Worm (Caenorhabditis elegans) whole organism, L4 larva: Measurements from ENCODE around the gene ZK1290.10.
A peak's percentile ranks its signal among the peaks of the same experiment; 100 is the strongest.

ENCODE experiments used
- F37D6.2 ChIP-seq: sonication (generic microtip); optimal IDR thresholded peaks from 2 replicates; lab custom pipeline; 2016; ENCODE audit warnings: mild to moderate bottlenecking, missing genetic modification characterization, missing compliant biosample characterization
- R02D3.7 ChIP-seq: fragments of 150-350 bp; sonication (generic microtip); optimal IDR thresholded peaks from 3 replicates; lab custom pipeline; 2014; ENCODE audit warnings: missing biosample characterization, missing genetic modification characterization
- T20F7.1 ChIP-seq: fragments of 200-800 bp; sonication (Bioruptor generic); optimal IDR thresholded peaks from 2 replicates; lab custom pipeline; 2018; ENCODE audit warnings: mild to moderate bottlenecking, missing genetic modification characterization, missing compliant biosample characterization
- T26A8.4 ChIP-seq: fragments of 200-800 bp; sonication (Bioruptor generic); IDR thresholded peaks from 2 replicates; pipeline ENCODE4 v1.3.6; 2022; ENCODE audit warnings: missing genetic modification characterization, missing compliant biosample characterization
- Y48G9A.11 ChIP-seq: fragments of 200-800 bp; sonication (Bioruptor generic); IDR thresholded peaks from 2 replicates; pipeline ENCODE4 v1.3.6; 2022; ENCODE audit warnings: missing genetic modification reagents, missing genetic modification characterization, missing compliant biosample characterization
- Y5F2A.4 ChIP-seq: fragments of 200-800 bp; sonication (Bioruptor generic); optimal IDR thresholded peaks from 2 replicates; lab custom pipeline; 2018; ENCODE audit warnings: mild to moderate bottlenecking, missing genetic modification characterization, missing compliant biosample characterization
- aha-1 ChIP-seq: fragments of 150-350 bp; peaks from one replicate; lab custom pipeline; 2014; ENCODE audit warnings: missing biosample characterization, missing genetic modification characterization
- ama-1 ChIP-seq: fragments of 150-350 bp; optimal IDR thresholded peaks from 2 replicates; lab custom pipeline; 2014; ENCODE audit warnings: inconsistent platforms, mixed read lengths
- ceh-82 ChIP-seq: sonication (generic microtip); optimal IDR thresholded peaks from 2 replicates; lab custom pipeline; 2017; ENCODE audit warnings: missing biosample characterization, missing genetic modification characterization
- daf-12 ChIP-seq: fragments of 150-350 bp; optimal IDR thresholded peaks from 2 replicates; lab custom pipeline; 2014; ENCODE audit warnings: missing biosample characterization, missing genetic modification reagents, missing genetic modification characterization
- daf-16 ChIP-seq, 3 experiments: sonication (generic microtip); optimal IDR thresholded peaks; 2 replicates each; lab custom pipeline; 2016 to 2017; ENCODE audit warnings: missing genetic modification characterization in 3 of 3, missing genetic modification reagents in 3 of 3, mild to moderate bottlenecking in 2 of 3, missing compliant biosample characterization in 2 of 3, missing biosample characterization in 1 of 3, moderate library complexity in 1 of 3
- daf-8 ChIP-seq: fragments of 200-800 bp; sonication (Bioruptor generic); IDR thresholded peaks from 2 replicates; pipeline ENCODE4 v1.3.6; 2022; ENCODE audit warnings: missing genetic modification characterization, missing compliant biosample characterization
- dpl-1 ChIP-seq: fragments of 150-350 bp; optimal IDR thresholded peaks from 2 replicates; lab custom pipeline; 2014; ENCODE audit warnings: missing biosample characterization, missing genetic modification reagents, missing genetic modification characterization
- egl-27 ChIP-seq: sonication (generic microtip); optimal IDR thresholded peaks from 3 replicates; lab custom pipeline; 2017; ENCODE audit warnings: missing biosample characterization, missing genetic modification reagents, missing genetic modification characterization
- fkh-10 ChIP-seq: fragments of 150-350 bp; optimal IDR thresholded peaks from 2 replicates; lab custom pipeline; 2014; ENCODE audit warnings: missing biosample characterization, missing genetic modification reagents, missing genetic modification characterization
- gei-8 ChIP-seq: fragments of 200-800 bp; sonication (Bioruptor generic); optimal IDR thresholded peaks from 2 replicates; lab custom pipeline; 2018; ENCODE audit warnings: mild to moderate bottlenecking, missing genetic modification characterization, missing compliant biosample characterization
- hif-1 ChIP-seq, 2 experiments: sonication (generic microtip); optimal IDR thresholded peaks; 2 replicates each; lab custom pipeline; 2016 to 2017; ENCODE audit warnings: missing compliant biosample characterization in 2 of 2, missing genetic modification characterization in 2 of 2, missing genetic modification reagents in 2 of 2, missing genotype in 2 of 2, mild to moderate bottlenecking in 1 of 2
- hlh-11 ChIP-seq: fragments of 200-800 bp; sonication (Bioruptor generic); optimal IDR thresholded peaks from 2 replicates; lab custom pipeline; 2018; ENCODE audit warnings: mild to moderate bottlenecking, missing genetic modification characterization, missing compliant biosample characterization
- hlh-30 ChIP-seq: sonication (generic microtip); optimal IDR thresholded peaks from 2 replicates; lab custom pipeline; 2017; ENCODE audit warnings: antibody characterized with exemption, mild to moderate bottlenecking, missing genetic modification characterization, missing compliant biosample characterization; ENCODE audit not compliant: insufficient read depth
- lin-15B ChIP-seq: fragments of 150-350 bp; sonication (generic microtip); optimal IDR thresholded peaks from 3 replicates; lab custom pipeline; 2014; ENCODE audit warnings: missing biosample characterization, missing genetic modification characterization
- lin-29 ChIP-seq: fragments of 200-800 bp; sonication (Bioruptor generic); IDR thresholded peaks from 2 replicates; pipeline ENCODE4 v1.3.6; 2022; ENCODE audit warnings: missing genetic modification reagents, missing genetic modification characterization, missing compliant biosample characterization
- lsy-2 ChIP-seq, 2 experiments: fragments of 150-350 bp in 1 of 2; sonication (generic microtip) in 1 of 2; optimal IDR thresholded peaks; 2 replicates each; lab custom pipeline; 2014 to 2017; ENCODE audit warnings: missing biosample characterization in 2 of 2, missing genetic modification characterization in 2 of 2
- mdl-1 ChIP-seq, 2 experiments: fragments of 150-350 bp in 1 of 2; sonication (generic microtip) in 1 of 2; optimal IDR thresholded peaks; 2 replicates each; lab custom pipeline; 2014 to 2017; ENCODE audit warnings: missing biosample characterization in 2 of 2, missing genetic modification characterization in 2 of 2
- mxl-3 ChIP-seq: fragments of 200-800 bp; sonication (Bioruptor generic); optimal IDR thresholded peaks from 2 replicates; lab custom pipeline; 2018; ENCODE audit warnings: mild to moderate bottlenecking, missing genetic modification characterization, missing compliant biosample characterization
- nhr-11 ChIP-seq: fragments of 150-350 bp; optimal IDR thresholded peaks from 2 replicates; lab custom pipeline; 2014; ENCODE audit warnings: missing biosample characterization, missing genetic modification characterization
- nhr-111 ChIP-seq: fragments of 200-800 bp; sonication (Bioruptor generic); optimal IDR thresholded peaks from 2 replicates; lab custom pipeline; 2018; ENCODE audit warnings: mild to moderate bottlenecking, missing genetic modification characterization, missing compliant biosample characterization
- nhr-28 ChIP-seq: fragments of 150-350 bp; optimal IDR thresholded peaks from 2 replicates; lab custom pipeline; 2014; ENCODE audit warnings: missing biosample characterization, missing genetic modification characterization
- nhr-77 ChIP-seq: fragments of 150-350 bp; optimal IDR thresholded peaks from 2 replicates; lab custom pipeline; 2014; ENCODE audit warnings: missing biosample characterization, missing genetic modification characterization
- pha-4 ChIP-seq, 2 experiments: fragments of 150-350 bp in 1 of 2; fragments of 200-800 bp in 1 of 2; sonication (Bioruptor generic) in 1 of 2; IDR thresholded peaks in 1 of 2; optimal IDR thresholded peaks in 1 of 2; 2 replicates each; pipeline versions ENCODE4 v1.3.6 to Lab custom; 2014 to 2022; ENCODE audit warnings: missing genetic modification characterization in 2 of 2, missing genetic modification reagents in 2 of 2, missing biosample characterization in 1 of 2, missing compliant biosample characterization in 1 of 2
- saeg-2 ChIP-seq: fragments of 200-800 bp; sonication (Bioruptor generic); IDR thresholded peaks from 2 replicates; pipeline ENCODE4 v1.3.6; 2022; ENCODE audit warnings: missing genetic modification reagents, missing genetic modification characterization, missing compliant biosample characterization
- snpc-1.2 ChIP-seq: fragments of 200-800 bp; sonication (Bioruptor generic); IDR thresholded peaks from 2 replicates; pipeline ENCODE4 v1.3.6; 2022; ENCODE audit warnings: missing genetic modification reagents, missing genetic modification characterization, missing compliant biosample characterization
- snpc-4 ChIP-seq: fragments of 150-350 bp; optimal IDR thresholded peaks from 2 replicates; lab custom pipeline; 2014; ENCODE audit warnings: missing biosample characterization, missing genetic modification characterization
- spr-1 ChIP-seq: sonication (generic microtip); optimal IDR thresholded peaks from 2 replicates; lab custom pipeline; 2016; ENCODE audit warnings: mild to moderate bottlenecking, missing genetic modification characterization, missing compliant biosample characterization
- unc-130 ChIP-seq: sonication (generic microtip); optimal IDR thresholded peaks from 2 replicates; lab custom pipeline; 2016; ENCODE audit warnings: missing genetic modification reagents, missing genetic modification characterization, missing compliant biosample characterization
- unc-62 ChIP-seq, 3 experiments: fragments of 150-350 bp in 1 of 3; sonication (generic microtip); optimal IDR thresholded peaks in 2 of 3; peaks in 1 of 3; 1 replicate in 1 of 3; 2 replicates in 2 of 3; lab custom pipeline; 2014 to 2017; ENCODE audit warnings: missing biosample characterization in 3 of 3, missing genetic modification characterization in 3 of 3, missing genetic modification reagents in 3 of 3, missing genotype in 1 of 3
- vab-7 ChIP-seq: fragments of 200-800 bp; sonication (Bioruptor generic); IDR thresholded peaks from 2 replicates; pipeline ENCODE4 v1.3.6; 2022; ENCODE audit warnings: missing genetic modification reagents, missing genetic modification characterization, missing compliant biosample characterization
- zfp-3 ChIP-seq: fragments of 200-800 bp; sonication (Bioruptor generic); conservative IDR thresholded peaks from 2 replicates; pipeline ENCODE4 v1.3.6; 2022; ENCODE audit warnings: missing genetic modification reagents, missing genetic modification characterization, missing compliant biosample characterization

Gene ZK1290.10

DNA sequence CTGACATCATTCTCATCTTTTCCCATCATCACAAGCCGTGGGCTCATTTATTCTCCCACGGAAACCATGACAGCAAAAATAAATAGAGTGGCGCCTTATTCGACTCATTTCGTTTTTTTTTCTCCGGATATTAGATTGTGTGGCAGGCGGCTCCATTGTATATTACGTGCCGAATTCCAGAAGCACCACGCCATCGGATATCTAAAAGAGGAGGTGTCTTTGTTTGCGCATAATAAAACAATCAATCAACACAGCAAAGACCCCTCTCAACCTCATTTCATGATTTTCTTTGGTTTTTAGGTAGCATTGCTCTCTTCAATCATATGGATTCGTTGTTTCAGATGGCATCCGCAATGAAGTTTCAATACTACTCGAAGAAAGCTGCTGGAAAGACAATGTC, 4.7 kb downstream of the ZK1290.10 start, which contains the start of gene tph-1:
Gene tph-1, plus strand, starts transcription at position 301 of the 400 bp plus-strand sequence.
- TF ChIP-seq R02D3.7 (tag; lab: Kevin White, UChicago), result no peak
- no peak for TF ChIP-seq nhr-111 (GFP tag; lab: Kevin White, UChicago)
- no peak for TF ChIP-seq snpc-1.2
- TF ChIP-seq lsy-2 (tag; optimal IDR thresholded peaks at IDR 0.05; lab: Kevin White, UChicago), result no peak
- TF ChIP-seq egl-27 (tag; lab: Kevin White, UChicago), result no peak
- TF ChIP-seq T20F7.1 (GFP tag; lab: Kevin White, UChicago), result no peak
- TF ChIP-seq daf-8, result no peak
- no peak for TF ChIP-seq dpl-1 (GFP tag; lab: Kevin White, UChicago)
- TF ChIP-seq, all 104 proteins: peak for 0

DNA sequence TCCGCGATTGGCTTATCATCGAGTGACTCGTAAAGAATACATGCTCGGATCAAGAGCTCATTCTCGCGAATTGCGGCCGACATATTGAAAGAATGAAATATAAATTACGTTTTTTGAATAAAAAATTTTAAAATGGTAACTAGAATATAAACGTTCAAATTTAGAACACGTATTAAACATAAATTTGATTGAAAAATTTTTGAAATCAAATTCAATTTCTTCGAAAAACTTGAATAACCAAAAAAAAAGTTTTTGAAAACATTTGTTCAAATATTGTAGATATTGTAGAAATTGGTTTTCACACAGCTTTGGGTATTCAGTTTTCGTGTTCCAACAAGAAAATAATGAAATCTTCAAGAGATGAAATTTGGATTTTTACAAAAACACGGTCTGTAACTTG, 5.7 kb downstream of the ZK1290.10 start, which contains the start of gene fbxa-224:
Gene fbxa-224, minus strand, starts transcription at position 101 of the 400 bp plus-strand sequence.
- TF ChIP-seq saeg-2 (no peak), hif-1 (tag; optimal IDR thresholded peaks at IDR 0.05; lab: Kevin White, UChicago) (no peak), Y5F2A.4 (GFP tag; lab: Kevin White, UChicago) (no peak), daf-12 (tag; lab: Kevin White, UChicago) (no peak), unc-130 (GFP tag; lab: Kevin White, UChicago) (no peak), hlh-30 (tag; lab: Kevin White, UChicago) (no peak), F37D6.2 (tag; lab: Kevin White, UChicago) (no peak), gei-8 (GFP tag; lab: Kevin White, UChicago) (no peak), pha-4 (GFP tag; IDR thresholded peaks at IDR 0.05; lab: Robert Waterston, UW) (no peak), pha-4 (tag; optimal IDR thresholded peaks at IDR 0.05; lab: Kevin White, UChicago) (no peak), fkh-10 (GFP tag; lab: Kevin White, UChicago) (no peak), nhr-11 (tag; lab: Kevin White, UChicago) (no peak), spr-1 (tag; lab: Kevin White, UChicago) (no peak)

- TF ChIP-seq daf-16 (GFP tag; optimal IDR thresholded peaks at IDR 0.05; lab: Kevin White, UChicago) (no peak), daf-16 (tag; optimal IDR thresholded peaks at IDR 0.05; lab: Kevin White, UChicago) (no peak), lin-15B (tag; lab: Kevin White, UChicago) (no peak), lin-29 (GFP tag; lab: Robert Waterston, UW) (no peak), dpl-1 (GFP tag; lab: Kevin White, UChicago) (no peak), zfp-3 (GFP tag; lab: Robert Waterston, UW) (no peak), Y48G9A.11 (GFP tag; lab: Robert Waterston, UW) (no peak), unc-62 (GFP tag; optimal IDR thresholded peaks at IDR 0.05 in 1 of 2; lab: Kevin White, UChicago) (peak in 1 of 2 experiments; percentile 96), unc-62 (tag; optimal IDR thresholded peaks at IDR 0.05; lab: Kevin White, UChicago) (no peak)
Measured at ce11 chrII:7547269-7547668, 6.4 kb downstream of the ZK1290.10 start.

- no peak for TF ChIP-seq Y5F2A.4 (GFP tag; lab: Kevin White, UChicago)
- TF ChIP-seq mdl-1 (tag; optimal IDR thresholded peaks at IDR 0.05; lab: Kevin White, UChicago), result peak in 1 of 2 experiments; percentile 29
- peak; percentile 69 for TF ChIP-seq ama-1 (lab: Kevin White, UChicago)
- no peak for TF ChIP-seq snpc-4 (tag; lab: Kevin White, UChicago)
- peak; percentile 94 for TF ChIP-seq aha-1 (tag; lab: Kevin White, UChicago)
- peak; percentile 58 for TF ChIP-seq hlh-11 (tag; lab: Kevin White, UChicago)
- TF ChIP-seq nhr-28 (tag; lab: Kevin White, UChicago), result peak; percentile 42
- TF ChIP-seq T26A8.4, result peak; percentile 53; the same call in 1 of the 2 replicates
- no peak for TF ChIP-seq ceh-82
- TF ChIP-seq nhr-77 (tag; lab: Kevin White, UChicago), result no peak
- TF ChIP-seq daf-8, result no peak
- TF ChIP-seq mxl-3 (GFP tag; lab: Kevin White, UChicago), result peak; percentile 38
- TF ChIP-seq vab-7 (GFP tag; lab: Robert Waterston, UW), result no peak
- TF ChIP-seq, all 104 proteins: peak for 7
Measured at ce11 chrII:7545364-7545763, 8.3 kb downstream of the ZK1290.10 start.
